Worm (Caenorhabditis elegans): ENCODE data around the gene K12H4.3.
A peak's percentile ranks its signal among the peaks of the same experiment; 100 is the strongest.

K12H4.3 gene

ce11 chrIII:8020823-8021332 is 25.0 kb upstream of the K12H4.3 start, which contains the start of gene lin-36 (continued):
- TF ChIP-seq rcor-1 (GFP tag; IDR thresholded peaks at IDR 0.05) (no peak; the same call in 1 of the 2 replicates), snpc-1.3 (tag; optimal IDR thresholded peaks at IDR 0.05; ENCODE audit: insufficient read depth) (no peak), ekl-4 (GFP tag; IDR thresholded peaks at IDR 0.05) (peak; percentile 46; the same call in 1 of the 2 replicates), ama-1 (optimal IDR thresholded peaks at IDR 0.05) (no peak), ama-1 (GFP tag; optimal IDR thresholded peaks at IDR 0.05) (no peak), ztf-22 (GFP tag; optimal IDR thresholded peaks at IDR 0.05) (no peak), repo-1 (tag; optimal IDR thresholded peaks at IDR 0.05) (no peak), fkh-3 (tag; optimal IDR thresholded peaks at IDR 0.05) (no peak), K11D2.4 (GFP tag; IDR thresholded peaks at IDR 0.05) (no peak), tlf-1 (GFP tag; optimal IDR thresholded peaks at IDR 0.05) (no peak), F57A8.1 (GFP tag; optimal IDR thresholded peaks at IDR 0.05) (no peak), Y67H2A.10 (GFP tag; conservative IDR thresholded peaks at IDR 0.05) (no peak), tbp1 (GFP tag; optimal IDR thresholded peaks at IDR 0.05) (peak; percentile 47), pbrm-1 (GFP tag; IDR thresholded peaks at IDR 0.05) (peak; percentile 57; the same call in 1 of the 2 replicates), ztf-3 (GFP tag; optimal IDR thresholded peaks at IDR 0.05) (no peak), ceh-40 (GFP tag; IDR thresholded peaks at IDR 0.05) (no peak), tbx-9 (tag; optimal IDR thresholded peaks at IDR 0.05; ENCODE audit: borderline replicate concordance) (no peak), ceh-79 (tag; optimal IDR thresholded peaks at IDR 0.05) (no peak), C06A6.2 (GFP tag; conservative IDR thresholded peaks at IDR 0.05) (no peak), egl-44 (GFP tag; IDR thresholded peaks at IDR 0.05) (no peak), atf-7 (tag; optimal IDR thresholded peaks at IDR 0.05) (no peak), F55B11.4 (tag; optimal IDR thresholded peaks at IDR 0.05; ENCODE audit: borderline replicate concordance, insufficient read depth) (no peak), ztf-6 (GFP tag; IDR thresholded peaks at IDR 0.05) (no peak), attf-5 (GFP tag; optimal IDR thresholded peaks at IDR 0.05) (peak; percentile 78), madf-3 (GFP tag; IDR thresholded peaks at IDR 0.05) (0 out of 2 replicates have a peak, but pooled peaks have one; percentile 9), Y53F4B.3 (GFP tag; IDR thresholded peaks at IDR 0.05) (no peak), cebp-1 (GFP tag; IDR thresholded peaks at IDR 0.05) (no peak), cebp-1 (tag; optimal IDR thresholded peaks at IDR 0.05) (peak; percentile 58), ceh-91 (GFP tag; IDR thresholded peaks at IDR 0.05) (peak; percentile 28; the same call in 1 of the 2 replicates), attf-6 (GFP tag; IDR thresholded peaks at IDR 0.05) (no peak), cebp-2 (GFP tag; IDR thresholded peaks at IDR 0.05) (no peak), ceh-58 (GFP tag; IDR thresholded peaks at IDR 0.05) (no peak), ztf-28 (GFP tag; IDR thresholded peaks at IDR 0.05) (no peak), lin-54 (GFP tag; optimal IDR thresholded peaks at IDR 0.05) (peak; percentile 74), nfyb-1 (GFP tag; IDR thresholded peaks at IDR 0.05) (no peak), lin-35 (GFP tag; optimal IDR thresholded peaks at IDR 0.05) (no peak), him-1 (tag; optimal IDR thresholded peaks at IDR 0.05) (peak; percentile 35), xnd-1 (tag; optimal IDR thresholded peaks at IDR 0.05) (no peak), die-1 (tag; optimal IDR thresholded peaks at IDR 0.05) (no peak), K12H6.12 (tag; optimal IDR thresholded peaks at IDR 0.05) (peak; percentile 25), hlh-12 (tag; optimal IDR thresholded peaks at IDR 0.05) (no peak), Y53G8AR.9 (GFP tag; conservative IDR thresholded peaks at IDR 0.05) (no peak), zfh-2 (GFP tag; conservative IDR thresholded peaks at IDR 0.05) (no peak), chd-7 (tag; optimal IDR thresholded peaks at IDR 0.05) (no peak), dox-1 (GFP tag; IDR thresholded peaks at IDR 0.05) (peak; percentile 78), F22D6.2 (tag; optimal IDR thresholded peaks at IDR 0.05) (no peak), mes-4 (tag; optimal IDR thresholded peaks at IDR 0.05) (no peak), mcd-1 (GFP tag; IDR thresholded peaks at IDR 0.05) (peak; percentile 68), F10E7.11 (tag; optimal IDR thresholded peaks at IDR 0.05) (no peak), T26A5.8 (tag; optimal IDR thresholded peaks at IDR 0.05) (no peak)
